Worm (Caenorhabditis elegans) whole organism, young adult: ENCODE measurements around the gene rgef-1.

Experiments
- athp-1 ChIP-seq: sonication (generic microtip); optimal IDR thresholded peaks from 2 replicates; lab custom pipeline; 2017; ENCODE audit warnings: mild to moderate bottlenecking, missing genetic modification characterization, missing compliant biosample characterization
- dpff-1 ChIP-seq: sonication (generic microtip); optimal IDR thresholded peaks from 2 replicates; lab custom pipeline; 2017; ENCODE audit warnings: mild to moderate bottlenecking, missing genetic modification characterization, missing compliant biosample characterization
- nfya-2 ChIP-seq: fragments of 200-800 bp; sonication (Bioruptor generic); IDR thresholded peaks from 2 replicates; pipeline ENCODE4 v1.3.6; 2022; ENCODE audit warnings: missing genetic modification reagents, missing genetic modification characterization, missing compliant biosample characterization
- pha-4 ChIP-seq: fragments of 150-350 bp; sonication (generic microtip); optimal IDR thresholded peaks from 2 replicates; lab custom pipeline; 2014; ENCODE audit warnings: missing biosample characterization, missing genetic modification reagents, missing genetic modification characterization
- ztf-22 ChIP-seq: fragments of 200-800 bp; sonication (Bioruptor generic); optimal IDR thresholded peaks from 2 replicates; lab custom pipeline; 2018; ENCODE audit warnings: mild to moderate bottlenecking, missing genetic modification characterization, moderate library complexity, missing compliant biosample characterization

- TF ChIP-seq nfya-2 (no peak), athp-1 (no peak), pha-4 (tag; lab: Kevin White, UChicago) (no peak), ztf-22 (GFP tag; lab: Kevin White, UChicago) (no peak), dpff-1 (no peak)
Measured at ce11 chrV:9507742-9508141, 53.7 kb downstream of the rgef-1 start, which contains the start of gene acs-14.
